Fruit fly (Drosophila melanogaster) whole organism, embryonic: ENCODE results near the gene Acp26Aa.
A peak's percentile ranks its signal among the peaks of the same experiment; 100 is the strongest.

Experiments used
- Awh ChIP-seq: fragments of 200-800 bp; sonication (Bioruptor generic); IDR thresholded peaks from 2 replicates; pipeline ENCODE4, ENCODE4 v1.3.6; 2022; ENCODE audit warnings: missing biosample characterization, missing genetic modification characterization
- Bgb ChIP-seq: fragments of 200-800 bp; sonication (Bioruptor generic); IDR thresholded peaks from 2 replicates; pipeline ENCODE4 v1.3.6; 2022; ENCODE audit warnings: missing biosample characterization, missing genetic modification characterization; ENCODE audit not compliant: partially characterized antibody
- CG10543 ChIP-seq: fragments of 200-800 bp; sonication (Bioruptor generic); optimal IDR thresholded peaks from 3 replicates; lab custom pipeline; 2017; ENCODE audit warnings: missing biosample characterization, mild to moderate bottlenecking, missing genetic modification characterization, moderate library complexity
- CG11093 ChIP-seq: fragments of 200-800 bp; sonication (Bioruptor generic); IDR thresholded peaks from 3 replicates; pipeline ENCODE4 v1.3.6; 2022; ENCODE audit warnings: missing biosample characterization, missing genetic modification characterization
- CG11695 ChIP-seq: fragments of 200-800 bp; sonication (Bioruptor generic); IDR thresholded peaks from 3 replicates; pipeline ENCODE4 v1.3.6; 2022; ENCODE audit warnings: missing biosample characterization, missing genetic modification characterization
- CG12942 ChIP-seq: fragments of 200-800 bp; sonication (Bioruptor generic); optimal IDR thresholded peaks from 3 replicates; lab custom pipeline; 2016; ENCODE audit warnings: missing biosample characterization, missing genetic modification characterization
- CG13894 ChIP-seq: fragments of 200-800 bp; sonication (Bioruptor generic); optimal IDR thresholded peaks from 3 replicates; lab custom pipeline; 2018; ENCODE audit warnings: missing biosample characterization, mild to moderate bottlenecking, missing genetic modification characterization, moderate library complexity
- CG15011 ChIP-seq: fragments of 200-800 bp; sonication (Bioruptor generic); optimal IDR thresholded peaks from 3 replicates; lab custom pipeline; 2018; ENCODE audit warnings: missing biosample characterization, mild to moderate bottlenecking, missing genetic modification characterization
- CG15514 ChIP-seq: fragments of 200-800 bp; sonication (Bioruptor generic); optimal IDR thresholded peaks from 3 replicates; lab custom pipeline; 2017; ENCODE audit warnings: missing biosample characterization, missing genetic modification characterization, mild to moderate bottlenecking, moderate library complexity, missing genetic modification reagents
- CG15601 ChIP-seq: fragments of 200-800 bp; sonication (Bioruptor generic); optimal IDR thresholded peaks from 3 replicates; lab custom pipeline; 2019; ENCODE audit warnings: missing biosample characterization, mild to moderate bottlenecking, missing genetic modification characterization, moderate library complexity
- CG17612 ChIP-seq: fragments of 200-800 bp; sonication (Bioruptor generic); IDR thresholded peaks from 2 replicates; pipeline ENCODE4 v1.3.6; 2022; ENCODE audit warnings: missing biosample characterization, missing genetic modification characterization
- CG32772 ChIP-seq: fragments of 200-800 bp; sonication (Bioruptor generic); IDR thresholded peaks from 2 replicates; pipeline ENCODE4 v1.3.6; 2022; ENCODE audit warnings: missing biosample characterization, missing genetic modification characterization
- CG4820 ChIP-seq: fragments of 200-800 bp; sonication (Bioruptor generic); optimal IDR thresholded peaks from 3 replicates; lab custom pipeline; 2016; ENCODE audit warnings: missing biosample characterization, missing genetic modification characterization
- CG7271 ChIP-seq: fragments of 200-800 bp; sonication (Bioruptor generic); optimal IDR thresholded peaks from 2 replicates; lab custom pipeline; 2018; ENCODE audit warnings: missing biosample characterization, mild to moderate bottlenecking, missing genetic modification characterization, moderate library complexity
- CG7357 ChIP-seq: fragments of 200-800 bp; sonication (Bioruptor generic); IDR thresholded peaks from 3 replicates; pipeline ENCODE4 v1.3.6; 2022; ENCODE audit warnings: missing biosample characterization, missing genetic modification characterization
- D ChIP-seq, 2 experiments: fragments of 200-800 bp in 1 of 2; fragments of >200 bp in 1 of 2; sonication (Bioruptor generic) in 1 of 2; optimal IDR thresholded peaks; 2 replicates in 1 of 2; 3 replicates in 1 of 2; lab custom pipeline; 2017; ENCODE audit warnings: mild to moderate bottlenecking in 1 of 2, missing biosample characterization in 1 of 2, missing genetic modification characterization in 1 of 2, missing genetic modification reagents in 1 of 2
- Hsf ChIP-seq: fragments of 200-800 bp; sonication (Bioruptor generic); optimal IDR thresholded peaks from 3 replicates; lab custom pipeline; 2016; ENCODE audit warnings: missing biosample characterization, missing genetic modification characterization
- Lpt ChIP-seq: fragments of >200 bp; optimal IDR thresholded peaks from 2 replicates; lab custom pipeline; 2018; ENCODE audit warnings: missing biosample characterization, missing genetic modification characterization
- Mes4 ChIP-seq: fragments of 200-800 bp; sonication (Bioruptor generic); optimal IDR thresholded peaks from 2 replicates; lab custom pipeline; 2016; ENCODE audit warnings: missing biosample characterization, missing genetic modification characterization
- NC2α ChIP-seq: fragments of 200-800 bp; sonication (Bioruptor generic); optimal IDR thresholded peaks from 2 replicates; lab custom pipeline; 2016; ENCODE audit warnings: missing biosample characterization, missing genetic modification characterization
- Sox100B ChIP-seq: fragments of 200-800 bp; sonication (Bioruptor generic); optimal IDR thresholded peaks from 3 replicates; lab custom pipeline; 2018; ENCODE audit warnings: missing biosample characterization, mild to moderate bottlenecking, missing genetic modification characterization
- Sox102F ChIP-seq: fragments of 200-800 bp; sonication (Bioruptor generic); optimal IDR thresholded peaks from 2 replicates; lab custom pipeline; 2018; ENCODE audit warnings: missing biosample characterization, mild to moderate bottlenecking, missing genetic modification characterization, moderate library complexity
- abd-A ChIP-seq: fragments of 200-800 bp; sonication (Bioruptor generic); optimal IDR thresholded peaks from 3 replicates; lab custom pipeline; 2019; ENCODE audit warnings: missing biosample characterization, mild to moderate bottlenecking, missing genetic modification characterization, moderate library complexity
- btn ChIP-seq: fragments of 200-800 bp; sonication (Bioruptor generic); optimal IDR thresholded peaks from 2 replicates; lab custom pipeline; 2016; ENCODE audit warnings: missing biosample characterization, missing genetic modification characterization
- dati ChIP-seq: fragments of 200-800 bp; sonication (Bioruptor generic); IDR thresholded peaks from 2 replicates; pipeline ENCODE4 v1.3.6; 2022; ENCODE audit warnings: missing biosample characterization, missing genetic modification characterization
- hbn ChIP-seq: fragments of 200-800 bp; sonication (Bioruptor generic); IDR thresholded peaks from 2 replicates; pipeline ENCODE4 v1.3.6; 2022; ENCODE audit warnings: missing biosample characterization, missing genetic modification characterization; ENCODE audit not compliant: partially characterized antibody
- hkb ChIP-seq, 2 experiments: fragments of 200-800 bp in 1 of 2; fragments of >200 bp in 1 of 2; sonication (Bioruptor generic) in 1 of 2; IDR thresholded peaks in 1 of 2; optimal IDR thresholded peaks in 1 of 2; 2 replicates each; pipeline versions ENCODE4 v1.3.6 to Lab custom; 2017 to 2022; ENCODE audit warnings: missing biosample characterization in 1 of 2, missing genetic modification characterization in 1 of 2
- kay ChIP-seq: fragments of 200-800 bp; sonication (Bioruptor generic); optimal IDR thresholded peaks from 2 replicates; lab custom pipeline; 2016; ENCODE audit warnings: missing biosample characterization, missing genetic modification characterization
- pum ChIP-seq: fragments of 200-800 bp; sonication (Bioruptor generic); optimal IDR thresholded peaks from 2 replicates; lab custom pipeline; 2016; ENCODE audit warnings: missing biosample characterization, missing genetic modification characterization
- run ChIP-seq: fragments of 200-800 bp; sonication (Bioruptor generic); optimal IDR thresholded peaks from 3 replicates; lab custom pipeline; 2018; ENCODE audit warnings: missing biosample characterization, mild to moderate bottlenecking, missing genetic modification characterization
- salm ChIP-seq: fragments of 200-800 bp; sonication (Bioruptor generic); optimal IDR thresholded peaks from 2 replicates; lab custom pipeline; 2018; ENCODE audit warnings: missing biosample characterization, mild to moderate bottlenecking, missing genetic modification characterization
- sd ChIP-seq: fragments of 200-800 bp; sonication (Bioruptor generic); optimal IDR thresholded peaks from 3 replicates; lab custom pipeline; 2018; ENCODE audit warnings: missing biosample characterization, mild to moderate bottlenecking, missing genetic modification characterization, moderate library complexity
- sim ChIP-seq: fragments of 200-800 bp; sonication (Bioruptor generic); IDR thresholded peaks from 2 replicates; pipeline ENCODE4 v1.3.6; 2022; ENCODE audit warnings: missing biosample characterization, missing genetic modification characterization
- so ChIP-seq: fragments of 200-800 bp; sonication (Bioruptor generic); IDR thresholded peaks from 3 replicates; pipeline ENCODE4 v1.3.6; 2022; ENCODE audit warnings: missing biosample characterization, missing genetic modification characterization
- sr ChIP-seq: fragments of 200-800 bp; sonication (Bioruptor generic); IDR thresholded peaks from 3 replicates; pipeline ENCODE4 v1.3.6; 2022; ENCODE audit warnings: missing biosample characterization, missing genetic modification characterization
- ssp ChIP-seq: fragments of 200-800 bp; sonication (Bioruptor generic); IDR thresholded peaks from 2 replicates; pipeline ENCODE4 v1.3.6; 2022; ENCODE audit warnings: missing biosample characterization, missing genetic modification characterization
- tll ChIP-seq, 2 experiments: fragments of 200-800 bp in 1 of 2; fragments of >200 bp in 1 of 2; sonication (Bioruptor generic) in 1 of 2; optimal IDR thresholded peaks; 2 replicates each; lab custom pipeline; 2017 to 2019; ENCODE audit warnings: missing biosample characterization in 2 of 2, missing genetic modification characterization in 2 of 2, mild to moderate bottlenecking in 1 of 2, moderate library complexity in 1 of 2
- zen ChIP-seq: fragments of 200-800 bp; sonication (Bioruptor generic); optimal IDR thresholded peaks from 3 replicates; lab custom pipeline; 2018; ENCODE audit warnings: missing biosample characterization, mild to moderate bottlenecking, missing genetic modification characterization, moderate library complexity

The Acp26Aa gene

dm6 chr2L:5894533-5894932 is 837 bp upstream of the Acp26Aa start:
- peak; percentile 47 for TF ChIP-seq abd-A (tag; lab: Kevin White, UChicago)
- no peak for TF ChIP-seq CG15514 (GFP tag; lab: Kevin White, UChicago)
- TF ChIP-seq CG4820 (GFP tag; lab: Kevin White, UChicago): no peak
- TF ChIP-seq sr (GFP tag; lab: Robert Waterston, UW): peak; percentile 95
- 0 out of 2 replicates have a peak, but pooled peaks have one; percentile 39 for TF ChIP-seq Awh (GFP tag; lab: Robert Waterston, UW)
- TF ChIP-seq ssp (GFP tag; lab: Robert Waterston, UW): no peak
- TF ChIP-seq NC2α (GFP tag; lab: Kevin White, UChicago): no peak
- TF ChIP-seq Sox100B: no peak
- peak; percentile 13 for TF ChIP-seq CG13894
- no peak for TF ChIP-seq so (GFP tag; lab: Robert Waterston, UW)
- TF ChIP-seq sd (tag; lab: Kevin White, UChicago): peak; percentile 31
- TF ChIP-seq CG15601 (tag; lab: Kevin White, UChicago): peak; percentile 87
- TF ChIP-seq CG7357 (GFP tag; lab: Robert Waterston, UW): no peak
- TF ChIP-seq Bgb (GFP tag; lab: Robert Waterston, UW): no peak
- TF ChIP-seq CG12942 (GFP tag; lab: Kevin White, UChicago): no peak
- TF ChIP-seq, all 482 proteins: peak for 6

dm6 chr2L:5892762-5893161 is 934 bp downstream of the Acp26Aa start, which contains the start of gene Acp26Ab:
Acp26Ab (minus strand) TSS chr2L:5892862.
- TF ChIP-seq Hsf (no peak), hkb (optimal IDR thresholded peaks at IDR 0.05; lab: Kevin White, UChicago) (no peak), hkb (GFP tag; IDR thresholded peaks at IDR 0.05; lab: Robert Waterston, UW) (no peak), CG11093 (no peak), CG7271 (tag; lab: Kevin White, UChicago) (no peak), hbn (GFP tag; lab: Robert Waterston, UW) (no peak), sim (GFP tag; lab: Robert Waterston, UW) (no peak), run (tag; lab: Kevin White, UChicago) (no peak), pum (no peak), CG10543 (GFP tag; lab: Kevin White, UChicago) (no peak), kay (no peak), salm (tag; lab: Kevin White, UChicago) (no peak), btn (no peak), Mes4 (GFP tag; lab: Kevin White, UChicago) (no peak), dati (GFP tag; lab: Robert Waterston, UW) (no peak)

dm6 chr2L:5890556-5890955 is 3.1 kb downstream of the Acp26Aa start:
- TF ChIP-seq zen (tag; lab: Kevin White, UChicago): peak; percentile 69
- no peak for TF ChIP-seq CG17612
- TF ChIP-seq CG32772 (GFP tag; lab: Robert Waterston, UW): no peak
- TF ChIP-seq CG15011 (GFP tag; lab: Kevin White, UChicago): no peak
- TF ChIP-seq sim (GFP tag; lab: Robert Waterston, UW): no peak
- TF ChIP-seq Sox102F (GFP tag; lab: Kevin White, UChicago): no peak
- TF ChIP-seq D (optimal IDR thresholded peaks at IDR 0.05; lab: Kevin White, UChicago): peak; percentile 91
- no peak for TF ChIP-seq D (GFP tag; optimal IDR thresholded peaks at IDR 0.05; lab: Kevin White, UChicago)
- TF ChIP-seq CG11695: no peak
- TF ChIP-seq Lpt (GFP tag; lab: Kevin White, UChicago): no peak
- TF ChIP-seq tll (GFP tag; optimal IDR thresholded peaks at IDR 0.05; lab: Kevin White, UChicago): peak in 1 of 2 experiments; percentile 24
